Worm (Caenorhabditis elegans) whole organism, L3 larva: ENCODE results near the gene ttr-48.

Experiments used
- elt-2 ChIP-seq: sonication (generic microtip); optimal IDR thresholded peaks from 2 replicates; lab custom pipeline; 2016; ENCODE audit warnings: missing genetic modification reagents, mild to moderate bottlenecking, missing genetic modification characterization, missing compliant biosample characterization
- mdl-1 ChIP-seq: fragments of 150-350 bp; optimal IDR thresholded peaks from 2 replicates; lab custom pipeline; 2014; ENCODE audit warnings: missing biosample characterization, missing genetic modification characterization
- nhr-12 ChIP-seq: fragments of 150-350 bp; optimal IDR thresholded peaks from 2 replicates; lab custom pipeline; 2014; ENCODE audit warnings: missing biosample characterization, missing genetic modification characterization
- nhr-237 ChIP-seq: fragments of 150-350 bp; optimal IDR thresholded peaks from 2 replicates; lab custom pipeline; 2014; ENCODE audit warnings: missing biosample characterization, missing genetic modification characterization
- nhr-76 ChIP-seq: fragments of 150-350 bp; sonication (generic microtip); optimal IDR thresholded peaks from 5 replicates; lab custom pipeline; 2014; ENCODE audit warnings: missing biosample characterization, missing genetic modification characterization
- skn-1 ChIP-seq: fragments of 150-350 bp; optimal IDR thresholded peaks from 2 replicates; lab custom pipeline; 2014; ENCODE audit warnings: missing biosample characterization, missing genetic modification characterization
- tbx-2 ChIP-seq: sonication (generic microtip); optimal IDR thresholded peaks from 2 replicates; lab custom pipeline; 2016; ENCODE audit warnings: mild to moderate bottlenecking, missing genetic modification characterization, missing compliant biosample characterization

DNA sequence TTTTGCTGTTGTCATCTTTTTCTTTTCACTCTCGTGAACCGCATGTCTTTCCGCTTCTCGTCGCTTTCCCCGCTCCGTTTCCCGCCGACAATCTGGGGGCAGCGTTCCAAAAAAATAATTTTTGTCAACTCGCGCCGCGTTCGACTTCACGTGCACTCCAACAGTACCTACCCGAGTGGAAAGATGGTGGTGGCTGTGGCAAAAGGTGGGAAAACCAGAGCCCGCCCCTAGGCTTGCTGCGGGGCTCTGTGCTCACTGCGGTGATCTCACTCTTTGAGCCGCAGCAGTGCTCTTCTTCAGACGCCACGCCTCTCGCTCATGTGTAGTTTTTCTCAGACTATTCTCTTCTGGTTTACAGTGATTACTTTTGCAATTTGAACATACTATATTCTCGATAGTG is 45.3 kb upstream of the ttr-48 start:
- no peak for TF ChIP-seq tbx-2
- TF ChIP-seq nhr-12, result no peak
- no peak for TF ChIP-seq nhr-76 (tag; lab: Kevin White, UChicago)
- no peak for TF ChIP-seq mdl-1 (tag; lab: Kevin White, UChicago)
- TF ChIP-seq nhr-237 (tag; lab: Kevin White, UChicago), result no peak
- no peak for TF ChIP-seq elt-2 (tag; lab: Kevin White, UChicago)
- no peak for TF ChIP-seq skn-1 (tag; lab: Kevin White, UChicago)
